Fruit fly (Drosophila melanogaster) whole organism, prepupa: Measurements from ENCODE around the gene ex.

Source experiments
- CG1621 ChIP-seq: fragments of 200-800 bp; sonication (Bioruptor generic); optimal IDR thresholded peaks from 3 replicates; lab custom pipeline; 2018; ENCODE audit warnings: missing biosample characterization, mild to moderate bottlenecking, missing genetic modification characterization
- CG32006 ChIP-seq: fragments of 200-800 bp; sonication (Bioruptor generic); optimal IDR thresholded peaks from 3 replicates; lab custom pipeline; 2017; ENCODE audit warnings: missing biosample characterization, mild to moderate bottlenecking, missing genetic modification characterization
- CG3919 ChIP-seq: fragments of 200-800 bp; sonication (Bioruptor generic); optimal IDR thresholded peaks from 3 replicates; lab custom pipeline; 2016; ENCODE audit warnings: missing biosample characterization, missing genetic modification characterization
- Eip78C ChIP-seq: fragments of 200-800 bp; sonication (Bioruptor generic); peaks from one replicate; lab custom pipeline; 2016; ENCODE audit warnings: missing biosample characterization, missing genetic modification characterization
- Sox14 ChIP-seq: fragments of 200-800 bp; sonication (Bioruptor generic); optimal IDR thresholded peaks from 3 replicates; lab custom pipeline; 2016; ENCODE audit warnings: missing biosample characterization, missing genetic modification characterization
- cyc ChIP-seq: fragments of 200-800 bp; sonication (Bioruptor generic); optimal IDR thresholded peaks from 3 replicates; lab custom pipeline; 2016; ENCODE audit warnings: missing biosample characterization, missing genetic modification characterization

DNA sequence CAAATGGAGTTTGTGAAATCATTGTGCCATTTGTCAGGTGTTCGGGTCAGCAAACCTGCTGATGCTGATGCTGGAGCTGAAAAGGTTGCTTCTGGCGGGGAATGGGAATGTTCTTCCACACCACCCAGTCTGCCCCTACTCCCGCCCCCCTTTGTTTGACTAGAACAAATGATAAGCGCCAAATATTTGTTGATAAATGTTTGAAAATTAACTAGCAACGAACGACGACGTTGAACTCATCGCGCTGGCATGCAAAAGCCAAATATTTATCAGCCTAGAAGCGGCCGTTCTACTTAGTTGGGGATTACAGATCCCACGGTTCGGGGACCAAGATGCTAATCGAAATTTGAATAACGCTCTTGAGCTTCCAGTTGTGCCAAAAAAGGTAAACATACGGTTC is 5.5 kb upstream of the ex start:
- TF ChIP-seq CG1621 (tag; lab: Kevin White, UChicago) (no peak), cyc (no peak), CG32006 (GFP tag; lab: Kevin White, UChicago) (no peak), Eip78C (no peak), Sox14 (GFP tag; lab: Kevin White, UChicago) (no peak), CG3919 (GFP tag; lab: Kevin White, UChicago) (no peak)
